Fruit fly (Drosophila melanogaster) whole organism, embryonic: ENCODE measurements around the gene CG15283.

ENCODE experiments used
- CG12236 ChIP-seq: fragments of 200-800 bp; sonication (Bioruptor generic); optimal IDR thresholded peaks from 2 replicates; lab custom pipeline; 2016; ENCODE audit warnings: missing biosample characterization, missing genetic modification characterization
- CG1602 ChIP-seq: fragments of 200-800 bp; sonication (Bioruptor generic); optimal IDR thresholded peaks from 3 replicates; lab custom pipeline; 2016; ENCODE audit warnings: missing biosample characterization, missing genetic modification characterization
- CG5180 ChIP-seq: fragments of 200-800 bp; sonication (Bioruptor generic); optimal IDR thresholded peaks from 3 replicates; lab custom pipeline; 2017; ENCODE audit warnings: missing biosample characterization, missing genetic modification characterization, mild to moderate bottlenecking, moderate library complexity, missing genetic modification reagents
- CG7271 ChIP-seq: fragments of 200-800 bp; sonication (Bioruptor generic); optimal IDR thresholded peaks from 2 replicates; lab custom pipeline; 2018; ENCODE audit warnings: missing biosample characterization, mild to moderate bottlenecking, missing genetic modification characterization, moderate library complexity
- Gsc ChIP-seq: fragments of 200-800 bp; sonication (Bioruptor generic); IDR thresholded peaks from 2 replicates; pipeline ENCODE4 v1.3.6; 2022; ENCODE audit warnings: missing biosample characterization, missing genetic modification characterization
- HLH4C ChIP-seq: fragments of 200-800 bp; sonication (Bioruptor generic); IDR thresholded peaks from 3 replicates; pipeline ENCODE4 v1.3.6; 2022; ENCODE audit warnings: missing biosample characterization, missing genetic modification characterization; ENCODE audit not compliant: partially characterized antibody
- Scr ChIP-seq: fragments of 200-800 bp; sonication (Bioruptor generic); IDR thresholded peaks from 2 replicates; pipeline ENCODE4 v1.3.6; 2022; ENCODE audit warnings: missing biosample characterization, missing genetic modification characterization; ENCODE audit not compliant: partially characterized antibody
- ftz-f1 ChIP-seq: fragments of 200-800 bp; sonication (Bioruptor generic); optimal IDR thresholded peaks from 2 replicates; lab custom pipeline; 2016; ENCODE audit warnings: missing biosample characterization, missing genetic modification characterization
- rib ChIP-seq: fragments of 200-800 bp; sonication (Bioruptor generic); IDR thresholded peaks from 2 replicates; pipeline ENCODE4 v1.3.6; 2022; ENCODE audit warnings: missing biosample characterization, missing genetic modification characterization
- ro ChIP-seq: fragments of 200-800 bp; sonication (Bioruptor generic); IDR thresholded peaks from 2 replicates; pipeline ENCODE4 v1.3.6; 2022; ENCODE audit warnings: missing biosample characterization, missing genetic modification characterization
- so ChIP-seq: fragments of 200-800 bp; sonication (Bioruptor generic); IDR thresholded peaks from 3 replicates; pipeline ENCODE4 v1.3.6; 2022; ENCODE audit warnings: missing biosample characterization, missing genetic modification characterization
- stwl ChIP-seq: fragments of 200-800 bp; sonication (Bioruptor generic); optimal IDR thresholded peaks from 3 replicates; lab custom pipeline; 2018; ENCODE audit warnings: missing biosample characterization, mild to moderate bottlenecking, missing genetic modification characterization, moderate library complexity
- tgo ChIP-seq: fragments of 200-800 bp; sonication (Bioruptor generic); IDR thresholded peaks from 3 replicates; pipeline ENCODE4 v1.3.6; 2022; ENCODE audit warnings: missing biosample characterization, missing genetic modification characterization
- vnd ChIP-seq: fragments of 200-800 bp; sonication (Bioruptor generic); IDR thresholded peaks from 3 replicates; pipeline ENCODE4 v1.3.6; 2022; ENCODE audit warnings: missing biosample characterization, missing genetic modification characterization; ENCODE audit not compliant: partially characterized antibody

DNA sequence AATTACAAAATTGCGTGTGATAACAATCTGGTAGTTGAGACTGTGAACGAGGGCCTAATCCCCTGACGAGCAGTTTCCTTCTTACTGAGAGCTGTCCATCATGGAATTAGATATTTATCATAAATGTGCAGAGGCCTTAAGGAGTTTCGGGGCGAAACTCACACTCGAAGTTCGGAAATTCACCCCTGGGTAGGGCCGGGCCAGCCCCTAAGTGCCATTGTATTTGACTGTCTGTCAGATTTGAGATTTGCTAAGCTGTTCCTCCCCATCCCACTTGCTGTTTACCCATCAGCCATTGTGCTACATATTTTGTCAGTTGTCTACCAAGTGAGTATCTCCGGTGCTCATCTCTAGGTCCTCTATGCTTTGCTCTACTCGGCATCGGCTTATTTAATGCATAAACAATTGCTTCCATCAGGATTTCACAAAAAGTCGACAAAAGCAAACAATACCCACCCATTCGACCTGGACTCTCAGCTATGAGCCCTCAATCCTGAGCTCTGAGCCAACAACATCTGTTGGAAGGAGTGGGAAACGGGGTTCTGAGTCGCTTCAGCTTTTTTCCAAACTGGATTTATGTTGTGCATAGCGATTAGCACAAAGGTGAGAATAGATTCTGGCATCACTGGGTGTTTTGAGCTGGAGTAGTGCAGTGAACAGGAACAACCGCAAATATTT is 20.4 kb downstream of the CG15283 start:
- no peak for TF ChIP-seq ftz-f1 (GFP tag; lab: Kevin White, UChicago)
- no peak for TF ChIP-seq CG12236
- TF ChIP-seq CG7271 (tag; lab: Kevin White, UChicago), result no peak
- no peak for TF ChIP-seq stwl
- no peak for TF ChIP-seq tgo
- no peak for TF ChIP-seq vnd (GFP tag; lab: Robert Waterston, UW)
- no peak for TF ChIP-seq Scr
- TF ChIP-seq CG5180 (GFP tag; lab: Kevin White, UChicago), result no peak
- TF ChIP-seq so (GFP tag; lab: Robert Waterston, UW), result no peak
- no peak for TF ChIP-seq Gsc (GFP tag; lab: Robert Waterston, UW)
- no peak for TF ChIP-seq rib (GFP tag; lab: Robert Waterston, UW)
- TF ChIP-seq CG1602, result no peak
- TF ChIP-seq HLH4C (GFP tag; lab: Robert Waterston, UW), result no peak
- no peak for TF ChIP-seq ro (GFP tag; lab: Robert Waterston, UW)
